Fruit fly (Drosophila melanogaster) whole organism, embryonic: ENCODE data around the gene dati.
A peak's percentile ranks its signal among the peaks of the same experiment; 100 is the strongest.

Experiments used
- Atf6 ChIP-seq: fragments of 200-800 bp; sonication (Bioruptor generic); IDR thresholded peaks from 2 replicates; pipeline ENCODE4 v1.3.6; 2022; ENCODE audit warnings: missing biosample characterization, missing genetic modification characterization
- CG10267 ChIP-seq: fragments of 200-800 bp; sonication (Bioruptor generic); optimal IDR thresholded peaks from 2 replicates; lab custom pipeline; 2018; ENCODE audit warnings: missing biosample characterization, mild to moderate bottlenecking, missing genetic modification characterization, moderate library complexity
- CG11093 ChIP-seq: fragments of 200-800 bp; sonication (Bioruptor generic); IDR thresholded peaks from 3 replicates; pipeline ENCODE4 v1.3.6; 2022; ENCODE audit warnings: missing biosample characterization, missing genetic modification characterization
- CG11696 ChIP-seq: fragments of 200-800 bp; sonication (Bioruptor generic); IDR thresholded peaks from 2 replicates; pipeline ENCODE4 v1.3.6; 2022; ENCODE audit warnings: missing biosample characterization, missing genetic modification characterization
- CG12769 ChIP-seq: fragments of 200-800 bp; sonication (Bioruptor generic); optimal IDR thresholded peaks from 2 replicates; lab custom pipeline; 2019; ENCODE audit warnings: missing biosample characterization, mild to moderate bottlenecking, missing genetic modification characterization, moderate library complexity
- CG12942 ChIP-seq: fragments of 200-800 bp; sonication (Bioruptor generic); optimal IDR thresholded peaks from 3 replicates; lab custom pipeline; 2016; ENCODE audit warnings: missing biosample characterization, missing genetic modification characterization
- CG13296 ChIP-seq: fragments of 200-800 bp; sonication (Bioruptor generic); optimal IDR thresholded peaks from 3 replicates; lab custom pipeline; 2018; ENCODE audit warnings: missing biosample characterization, mild to moderate bottlenecking, missing genetic modification characterization
- CG14014 ChIP-seq: fragments of 200-800 bp; sonication (Bioruptor generic); IDR thresholded peaks from 2 replicates; pipeline ENCODE4 v1.3.6; 2022; ENCODE audit warnings: missing biosample characterization, missing genetic modification characterization
- CG14710 ChIP-seq: fragments of 200-800 bp; sonication (Bioruptor generic); optimal IDR thresholded peaks from 3 replicates; lab custom pipeline; 2019; ENCODE audit warnings: missing biosample characterization, mild to moderate bottlenecking, missing genetic modification characterization, moderate library complexity
- CG15514 ChIP-seq: fragments of 200-800 bp; sonication (Bioruptor generic); optimal IDR thresholded peaks from 3 replicates; lab custom pipeline; 2017; ENCODE audit warnings: missing biosample characterization, missing genetic modification characterization, mild to moderate bottlenecking, moderate library complexity, missing genetic modification reagents
- CG1647 ChIP-seq: fragments of 200-800 bp; sonication (Bioruptor generic); optimal IDR thresholded peaks from 3 replicates; lab custom pipeline; 2016; ENCODE audit warnings: missing biosample characterization, missing genetic modification characterization
- CG18262 ChIP-seq: fragments of 200-800 bp; optimal IDR thresholded peaks from 3 replicates; lab custom pipeline; 2019; ENCODE audit warnings: missing biosample characterization, mild to moderate bottlenecking, missing genetic modification characterization, moderate library complexity
- CG2889 ChIP-seq: fragments of 200-800 bp; sonication (Bioruptor generic); IDR thresholded peaks from 3 replicates; pipeline ENCODE4 v1.3.6; 2022; ENCODE audit warnings: missing biosample characterization, missing genetic modification characterization
- CG32767 ChIP-seq: fragments of 200-800 bp; sonication (Bioruptor generic); IDR thresholded peaks from 2 replicates; pipeline ENCODE4 v1.3.6; 2022; ENCODE audit warnings: missing biosample characterization, missing genetic modification characterization
- CG34376 ChIP-seq: fragments of 200-800 bp; sonication (Bioruptor generic); optimal IDR thresholded peaks from 2 replicates; lab custom pipeline; 2018; ENCODE audit warnings: missing biosample characterization, mild to moderate bottlenecking, missing genetic modification characterization
- CG4360 ChIP-seq: fragments of 200-800 bp; sonication (Bioruptor generic); IDR thresholded peaks from 2 replicates; pipeline ENCODE4 v1.3.6; 2022; ENCODE audit warnings: missing biosample characterization, missing genetic modification characterization
- CG4617 ChIP-seq: fragments of 200-800 bp; sonication (Bioruptor generic); optimal IDR thresholded peaks from 3 replicates; lab custom pipeline; 2016; ENCODE audit warnings: missing biosample characterization, missing genetic modification characterization, borderline replicate concordance
- CG4820 ChIP-seq: fragments of 200-800 bp; sonication (Bioruptor generic); optimal IDR thresholded peaks from 3 replicates; lab custom pipeline; 2016; ENCODE audit warnings: missing biosample characterization, missing genetic modification characterization
- CG5245 ChIP-seq: fragments of 200-800 bp; sonication (Bioruptor generic); optimal IDR thresholded peaks from 3 replicates; lab custom pipeline; 2016; ENCODE audit warnings: missing biosample characterization, missing genetic modification characterization
- CG6254 ChIP-seq: fragments of 200-800 bp; sonication (Bioruptor generic); optimal IDR thresholded peaks from 3 replicates; lab custom pipeline; 2017; ENCODE audit warnings: mild to moderate bottlenecking, missing biosample characterization, missing genetic modification reagents, missing genetic modification characterization
- CG7786 ChIP-seq: fragments of 200-800 bp; sonication (Bioruptor generic); optimal IDR thresholded peaks from 2 replicates; lab custom pipeline; 2016; ENCODE audit warnings: missing biosample characterization, missing genetic modification characterization
- CG8944 ChIP-seq: fragments of 200-800 bp; sonication (Bioruptor generic); optimal IDR thresholded peaks from 3 replicates; lab custom pipeline; 2016; ENCODE audit warnings: missing biosample characterization, missing genetic modification characterization
- Camta ChIP-seq: fragments of 200-800 bp; sonication (Bioruptor generic); optimal IDR thresholded peaks from 2 replicates; lab custom pipeline; 2016; ENCODE audit warnings: missing biosample characterization, missing genetic modification characterization
- Doc3 ChIP-seq: fragments of 200-800 bp; sonication (Bioruptor generic); IDR thresholded peaks from 3 replicates; pipeline ENCODE4 v1.3.6; 2022; ENCODE audit warnings: missing biosample characterization, missing genetic modification characterization; ENCODE audit not compliant: partially characterized antibody
- Drgx ChIP-seq: fragments of 200-800 bp; sonication (Bioruptor generic); IDR thresholded peaks from 2 replicates; pipeline ENCODE4 v1.3.6; 2022; ENCODE audit warnings: missing biosample characterization, missing genetic modification characterization
- E2f2 ChIP-seq: fragments of 200-800 bp; sonication (Bioruptor generic); IDR thresholded peaks from 2 replicates; pipeline ENCODE4 v1.3.6; 2022; ENCODE audit warnings: missing biosample characterization, missing genetic modification characterization
- ERR ChIP-seq: fragments of 200-800 bp; sonication (Bioruptor generic); optimal IDR thresholded peaks from 2 replicates; lab custom pipeline; 2016; ENCODE audit warnings: missing biosample characterization, missing genetic modification characterization
- HmgD ChIP-seq: fragments of 200-800 bp; sonication (Bioruptor generic); optimal IDR thresholded peaks from 3 replicates; lab custom pipeline; 2016; ENCODE audit warnings: missing biosample characterization, missing genetic modification characterization
- Med ChIP-seq: fragments of 200-800 bp; sonication (Bioruptor generic); peaks from one replicate; lab custom pipeline; 2016; ENCODE audit warnings: missing biosample characterization, missing genetic modification characterization, mild to moderate bottlenecking, inconsistent platforms, moderate library complexity
- Meics ChIP-seq: fragments of 200-800 bp; sonication (Bioruptor generic); optimal IDR thresholded peaks from 2 replicates; lab custom pipeline; 2017; ENCODE audit warnings: missing biosample characterization, mild to moderate bottlenecking, missing genetic modification characterization
- Oaz ChIP-seq: fragments of 200-800 bp; sonication (Bioruptor generic); IDR thresholded peaks from 2 replicates; pipeline ENCODE4 v1.3.6; 2022; ENCODE audit warnings: missing biosample characterization, missing genetic modification characterization
- PHDP ChIP-seq: fragments of 200-800 bp; sonication (Bioruptor generic); optimal IDR thresholded peaks from 3 replicates; lab custom pipeline; 2018; ENCODE audit warnings: missing biosample characterization, mild to moderate bottlenecking, missing genetic modification characterization, moderate library complexity
- Scr ChIP-seq: fragments of 200-800 bp; sonication (Bioruptor generic); IDR thresholded peaks from 2 replicates; pipeline ENCODE4 v1.3.6; 2022; ENCODE audit warnings: missing biosample characterization, missing genetic modification characterization; ENCODE audit not compliant: partially characterized antibody
- Usf ChIP-seq: fragments of 200-800 bp; sonication (Bioruptor generic); optimal IDR thresholded peaks from 2 replicates; lab custom pipeline; 2017; ENCODE audit warnings: missing genotype, missing biosample characterization, missing genetic modification characterization
- abd-A ChIP-seq: fragments of 200-800 bp; sonication (Bioruptor generic); optimal IDR thresholded peaks from 3 replicates; lab custom pipeline; 2019; ENCODE audit warnings: missing biosample characterization, mild to moderate bottlenecking, missing genetic modification characterization, moderate library complexity
- btn ChIP-seq: fragments of 200-800 bp; sonication (Bioruptor generic); optimal IDR thresholded peaks from 2 replicates; lab custom pipeline; 2016; ENCODE audit warnings: missing biosample characterization, missing genetic modification characterization
- chm ChIP-seq: fragments of 200-800 bp; sonication (Bioruptor generic); IDR thresholded peaks from 2 replicates; pipeline ENCODE4 v1.3.6; 2022; ENCODE audit warnings: missing biosample characterization, missing genetic modification characterization
- crc ChIP-seq: fragments of 200-800 bp; sonication (Bioruptor generic); optimal IDR thresholded peaks from 2 replicates; lab custom pipeline; 2016; ENCODE audit warnings: missing biosample characterization, missing genetic modification characterization
- ewg ChIP-seq: fragments of 200-800 bp; sonication (Bioruptor generic); optimal IDR thresholded peaks from 3 replicates; lab custom pipeline; 2017; ENCODE audit warnings: mild to moderate bottlenecking, missing biosample characterization, missing genetic modification reagents, missing genetic modification characterization
- fru ChIP-seq: fragments of >200 bp; optimal IDR thresholded peaks from 2 replicates; lab custom pipeline; 2017
- gro ChIP-seq: fragments of 200-800 bp; sonication (Bioruptor generic); optimal IDR thresholded peaks from 2 replicates; lab custom pipeline; 2016; ENCODE audit warnings: missing biosample characterization, missing genetic modification characterization
- lov ChIP-seq, 2 experiments: fragments of 200-800 bp in 1 of 2; fragments of >200 bp in 1 of 2; sonication (Bioruptor generic) in 1 of 2; IDR thresholded peaks in 1 of 2; optimal IDR thresholded peaks in 1 of 2; 2 replicates in 1 of 2; 3 replicates in 1 of 2; pipeline versions ENCODE4 v1.3.6 to Lab custom; 2017 to 2022; ENCODE audit warnings: missing biosample characterization in 1 of 2, missing genetic modification characterization in 1 of 2
- maf-S ChIP-seq: fragments of 200-800 bp; sonication (Bioruptor generic); optimal IDR thresholded peaks from 2 replicates; lab custom pipeline; 2016; ENCODE audit warnings: missing biosample characterization, missing genetic modification characterization
- org-1 ChIP-seq: fragments of 200-800 bp; sonication (Bioruptor generic); optimal IDR thresholded peaks from 2 replicates; lab custom pipeline; 2017; ENCODE audit warnings: missing biosample characterization, missing genetic modification characterization
- p53 ChIP-seq: fragments of 200-800 bp; sonication (Bioruptor generic); optimal IDR thresholded peaks from 2 replicates; lab custom pipeline; 2016; ENCODE audit warnings: missing biosample characterization, missing genetic modification characterization
- peb ChIP-seq: fragments of 200-800 bp; sonication (Bioruptor generic); IDR thresholded peaks from 2 replicates; pipeline ENCODE4 v1.3.6; 2022; ENCODE audit warnings: missing biosample characterization, missing genetic modification characterization
- pros ChIP-seq: fragments of 200-800 bp; sonication (Bioruptor generic); optimal IDR thresholded peaks from 3 replicates; lab custom pipeline; 2019; ENCODE audit warnings: missing biosample characterization, mild to moderate bottlenecking, missing genetic modification characterization, moderate library complexity
- ro ChIP-seq: fragments of 200-800 bp; sonication (Bioruptor generic); IDR thresholded peaks from 2 replicates; pipeline ENCODE4 v1.3.6; 2022; ENCODE audit warnings: missing biosample characterization, missing genetic modification characterization
- tap ChIP-seq: fragments of 200-800 bp; optimal IDR thresholded peaks from 3 replicates; lab custom pipeline; 2019; ENCODE audit warnings: missing biosample characterization, mild to moderate bottlenecking, missing genetic modification characterization, moderate library complexity
- toy ChIP-seq: fragments of 200-800 bp; sonication (Bioruptor generic); IDR thresholded peaks from 2 replicates; pipeline ENCODE4 v1.3.6; 2022; ENCODE audit warnings: missing biosample characterization, missing genetic modification characterization
- trem ChIP-seq: fragments of 200-800 bp; optimal IDR thresholded peaks from 3 replicates; lab custom pipeline; 2019; ENCODE audit warnings: missing biosample characterization, mild to moderate bottlenecking, missing genetic modification characterization, moderate library complexity
- vfl ChIP-seq: fragments of 200-800 bp; sonication (Bioruptor generic); optimal IDR thresholded peaks from 2 replicates; lab custom pipeline; 2016; ENCODE audit warnings: missing biosample characterization, missing genetic modification characterization

dati gene

dm6 chr4:406843-407242 is 11.4 kb upstream of the dati start (continued):
- no peak for TF ChIP-seq CG15514 (GFP tag; lab: Kevin White, UChicago)
- TF ChIP-seq Med (GFP tag; lab: Kevin White, UChicago), result peak; percentile 84
- TF ChIP-seq CG12769 (tag; lab: Kevin White, UChicago), result no peak
- TF ChIP-seq Atf6 (GFP tag; lab: Robert Waterston, UW), result no peak
- peak; percentile 51 for TF ChIP-seq Meics (GFP tag; lab: Kevin White, UChicago)
- TF ChIP-seq CG32767 (GFP tag; lab: Robert Waterston, UW), result no peak
- no peak for TF ChIP-seq CG12942 (GFP tag; lab: Kevin White, UChicago)
- no peak for TF ChIP-seq Scr (GFP tag; lab: Robert Waterston, UW)
- no peak for TF ChIP-seq abd-A
- peak; percentile 49 for TF ChIP-seq CG18262 (tag; lab: Kevin White, UChicago)
- TF ChIP-seq ERR, result no peak
- peak; percentile 1 for TF ChIP-seq ewg (GFP tag; lab: Kevin White, UChicago)
- TF ChIP-seq CG8944 (GFP tag; lab: Kevin White, UChicago), result peak; percentile 35
- no peak for TF ChIP-seq CG4617 (GFP tag; lab: Kevin White, UChicago)
- TF ChIP-seq PHDP (tag; lab: Kevin White, UChicago), result peak; percentile 28
- no peak for TF ChIP-seq chm (GFP tag; lab: Robert Waterston, UW)
- no peak for TF ChIP-seq crc
- no peak for TF ChIP-seq CG2889 (GFP tag; lab: Robert Waterston, UW)
- TF ChIP-seq CG4360 (GFP tag; lab: Robert Waterston, UW), result no peak
- no peak for TF ChIP-seq btn (GFP tag; lab: Kevin White, UChicago)
- TF ChIP-seq fru (lab: Kevin White, UChicago), result no peak
- no peak for TF ChIP-seq org-1 (GFP tag; lab: Kevin White, UChicago)
- peak; percentile 23 for TF ChIP-seq trem (tag; lab: Kevin White, UChicago)
- no peak for TF ChIP-seq CG1647 (GFP tag; lab: Kevin White, UChicago)
- TF ChIP-seq lov (optimal IDR thresholded peaks at IDR 0.05; lab: Kevin White, UChicago), result no peak
- TF ChIP-seq lov (GFP tag; IDR thresholded peaks at IDR 0.05; lab: Robert Waterston, UW), result no peak
- TF ChIP-seq CG11696, result no peak
- TF ChIP-seq CG6254, result no peak
- TF ChIP-seq vfl, result no peak
- no peak for TF ChIP-seq CG13296 (GFP tag; lab: Kevin White, UChicago)
- TF ChIP-seq HmgD (GFP tag; lab: Kevin White, UChicago), result no peak
- TF ChIP-seq ro (GFP tag; lab: Robert Waterston, UW), result no peak
- TF ChIP-seq CG11093, result no peak
- peak; percentile 10 for TF ChIP-seq maf-S (GFP tag; lab: Kevin White, UChicago)
- TF ChIP-seq pros (GFP tag; lab: Kevin White, UChicago), result no peak
- peak; percentile 16 for TF ChIP-seq p53 (GFP tag; lab: Kevin White, UChicago)
- no peak for TF ChIP-seq tap (tag; lab: Kevin White, UChicago)
- TF ChIP-seq CG5245 (GFP tag; lab: Kevin White, UChicago), result peak; percentile 44
- no peak for TF ChIP-seq Drgx (GFP tag; lab: Robert Waterston, UW)
- TF ChIP-seq CG14014, result peak; percentile 31; the same call in 1 of the 2 replicates
- TF ChIP-seq CG14710, result peak; percentile 25
- peak; percentile 42 for TF ChIP-seq E2f2 (GFP tag; lab: Robert Waterston, UW)
- no peak for TF ChIP-seq peb
- TF ChIP-seq toy (GFP tag; lab: Robert Waterston, UW), result no peak
- peak; percentile 34 for TF ChIP-seq CG4820 (GFP tag; lab: Kevin White, UChicago)
- no peak for TF ChIP-seq CG34376 (GFP tag; lab: Kevin White, UChicago)
- TF ChIP-seq Doc3, result no peak
- peak; percentile 35 for TF ChIP-seq CG10267
- TF ChIP-seq Oaz, result no peak
- no peak for TF ChIP-seq Usf (GFP tag; lab: Kevin White, UChicago)
- peak; percentile 21 for TF ChIP-seq Camta
- TF ChIP-seq gro (GFP tag; lab: Kevin White, UChicago), result no peak
- no peak for TF ChIP-seq CG7786 (GFP tag; lab: Kevin White, UChicago)
